Fruit fly (Drosophila melanogaster): ENCODE measurements around the gene CG11911.
A peak's percentile ranks its signal among the peaks of the same experiment; 100 is the strongest.

The CG11911 gene

dm6 chr2L:283071-283482 is 38.0 kb downstream of the CG11911 start, which contains the start of gene CG11601 (continued):
- peak; percentile 8 for TF ChIP-seq trem (tag; optimal IDR thresholded peaks at IDR 0.05)
- TF ChIP-seq Optix (GFP tag; IDR thresholded peaks at IDR 0.05): no peak
- TF ChIP-seq CHES-1-like (GFP tag; optimal IDR thresholded peaks at IDR 0.05): peak; percentile 2
- TF ChIP-seq Sry-β (GFP tag; optimal IDR thresholded peaks at IDR 0.05): peak; percentile 88
- TF ChIP-seq CG11247 (GFP tag; IDR thresholded peaks at IDR 0.05): peak; percentile 18; the same call in 1 of the 2 replicates
- TF ChIP-seq CG10366 (GFP tag; IDR thresholded peaks at IDR 0.05): peak; percentile 33; the same call in 1 of the 2 replicates
- no peak for TF ChIP-seq salm (tag; optimal IDR thresholded peaks at IDR 0.05)
- TF ChIP-seq Xrp1 (GFP tag; IDR thresholded peaks at IDR 0.05): peak; percentile 52; the same call in 1 of the 2 replicates
- TF ChIP-seq CoRest (tag; optimal IDR thresholded peaks at IDR 0.05): peak; percentile 39
- peak; percentile 39 for TF ChIP-seq fu2 (GFP tag; optimal IDR thresholded peaks at IDR 0.05)
- TF ChIP-seq Hand (GFP tag; optimal IDR thresholded peaks at IDR 0.05): no peak
- no peak for TF ChIP-seq CG12219 (GFP tag; optimal IDR thresholded peaks at IDR 0.05)
- no peak for TF ChIP-seq fd96Cb (tag; optimal IDR thresholded peaks at IDR 0.05)
- no peak for TF ChIP-seq klu (GFP tag; IDR thresholded peaks at IDR 0.05)
- no peak for TF ChIP-seq B-H1 (GFP tag; IDR thresholded peaks at IDR 0.05)
- TF ChIP-seq CTCF (GFP tag; optimal IDR thresholded peaks at IDR 0.05): peak; percentile 80
- TF ChIP-seq Nf-YC (tag; optimal IDR thresholded peaks at IDR 0.05): peak; percentile 23
- TF ChIP-seq CG4328 (GFP tag; optimal IDR thresholded peaks at IDR 0.05): no peak
- peak; percentile 67; the same call in 2 of the 3 replicates for TF ChIP-seq CG7357 (GFP tag; IDR thresholded peaks at IDR 0.05)
- no peak for TF ChIP-seq Gsc (GFP tag; IDR thresholded peaks at IDR 0.05)
- TF ChIP-seq CG3163 (GFP tag; optimal IDR thresholded peaks at IDR 0.05): no peak
- no peak for TF ChIP-seq gsb (GFP tag; IDR thresholded peaks at IDR 0.05)
- no peak for TF ChIP-seq da (GFP tag; optimal IDR thresholded peaks at IDR 0.05)
- TF ChIP-seq vnd (GFP tag; IDR thresholded peaks at IDR 0.05; ENCODE audit: partially characterized antibody): 0 out of 3 replicates have a peak, but pooled peaks have one; percentile 19
- peak; percentile 24 for TF ChIP-seq kni (GFP tag; optimal IDR thresholded peaks at IDR 0.05)
- no peak for TF ChIP-seq CG2199 (GFP tag; IDR thresholded peaks at IDR 0.05)
- TF ChIP-seq slbo (GFP tag; IDR thresholded peaks at IDR 0.05): peak; percentile 57
- TF ChIP-seq CG10565 (GFP tag; optimal IDR thresholded peaks at IDR 0.05): no peak
- no peak for TF ChIP-seq ham (GFP tag; IDR thresholded peaks at IDR 0.05)
- TF ChIP-seq unc-4 (GFP tag; IDR thresholded peaks at IDR 0.05; ENCODE audit: partially characterized antibody): 0 out of 2 replicates have a peak, but pooled peaks have one; percentile 24
- TF ChIP-seq tgo (GFP tag; IDR thresholded peaks at IDR 0.05): 0 out of 3 replicates have a peak, but pooled peaks have one; percentile 14
- peak; percentile 80 for TF ChIP-seq CG15514 (GFP tag; optimal IDR thresholded peaks at IDR 0.05)
- TF ChIP-seq ind (GFP tag; optimal IDR thresholded peaks at IDR 0.05): peak; percentile 18
- 0 out of 3 replicates have a peak, but pooled peaks have one; percentile 25 for TF ChIP-seq CG11695 (GFP tag; IDR thresholded peaks at IDR 0.05)
- no peak for TF ChIP-seq CG1602 (GFP tag; optimal IDR thresholded peaks at IDR 0.05)
- peak; percentile 11 for TF ChIP-seq Ssrp (tag; optimal IDR thresholded peaks at IDR 0.05)
- TF ChIP-seq Sry-δ (GFP tag; optimal IDR thresholded peaks at IDR 0.05): peak; percentile 77
- peak; percentile 52 for TF ChIP-seq her (GFP tag; optimal IDR thresholded peaks at IDR 0.05)
- TF ChIP-seq Dip3 (GFP tag; optimal IDR thresholded peaks at IDR 0.05): peak; percentile 6
- TF ChIP-seq CG15073 (GFP tag; optimal IDR thresholded peaks at IDR 0.05): no peak
- no peak for TF ChIP-seq h (optimal IDR thresholded peaks at IDR 0.05)
- no peak for TF ChIP-seq btn (GFP tag; optimal IDR thresholded peaks at IDR 0.05)
- peak; percentile 37 for TF ChIP-seq NC2β (GFP tag; optimal IDR thresholded peaks at IDR 0.05)
- TF ChIP-seq lmd (GFP tag; IDR thresholded peaks at IDR 0.05): peak; percentile 41; the same call in 1 of the 2 replicates
- peak; percentile 10 for TF ChIP-seq Side (GFP tag; optimal IDR thresholded peaks at IDR 0.05)
- TF ChIP-seq Trl (optimal IDR thresholded peaks at IDR 0.05): no peak
- peak; percentile 5 for TF ChIP-seq Trl (GFP tag; optimal IDR thresholded peaks at IDR 0.05)
- TF ChIP-seq CG42726 (GFP tag; IDR thresholded peaks at IDR 0.05; ENCODE audit: partially characterized antibody): 0 out of 2 replicates have a peak, but pooled peaks have one; percentile 40
- TF ChIP-seq CG16863 (GFP tag; optimal IDR thresholded peaks at IDR 0.05): peak; percentile 15
- peak; percentile 44 for TF ChIP-seq Abd-B (GFP tag; optimal IDR thresholded peaks at IDR 0.05)
- TF ChIP-seq gro (GFP tag; optimal IDR thresholded peaks at IDR 0.05): peak; percentile 21
- no peak for TF ChIP-seq inv (GFP tag; IDR thresholded peaks at IDR 0.05; ENCODE audit: partially characterized antibody)
